Fruit fly (Drosophila melanogaster) whole organism, embryonic: ENCODE results near the gene lectin-30A.

ENCODE experiments used
- Adf1 ChIP-seq: fragments of 200-800 bp; sonication (Bioruptor generic); IDR thresholded peaks from 2 replicates; pipeline ENCODE4 v1.3.6; 2022; ENCODE audit warnings: missing biosample characterization, missing genetic modification characterization
- CG1024 ChIP-seq: fragments of 200-800 bp; sonication (Bioruptor generic); IDR thresholded peaks from 2 replicates; pipeline ENCODE4 v1.3.6; 2022; ENCODE audit warnings: missing biosample characterization, missing genetic modification characterization
- CG10462 ChIP-seq: fragments of 200-800 bp; sonication (Bioruptor generic); optimal IDR thresholded peaks from 2 replicates; lab custom pipeline; 2016; ENCODE audit warnings: missing biosample characterization, missing genetic modification characterization
- CG10543 ChIP-seq: fragments of 200-800 bp; sonication (Bioruptor generic); optimal IDR thresholded peaks from 3 replicates; lab custom pipeline; 2017; ENCODE audit warnings: missing biosample characterization, mild to moderate bottlenecking, missing genetic modification characterization, moderate library complexity
- CG10565 ChIP-seq: fragments of 200-800 bp; sonication (Bioruptor generic); optimal IDR thresholded peaks from 3 replicates; lab custom pipeline; 2016; ENCODE audit warnings: missing biosample characterization, mild to moderate bottlenecking, missing genetic modification characterization
- CG12104 ChIP-seq: fragments of 200-800 bp; sonication (Bioruptor generic); optimal IDR thresholded peaks from 3 replicates; lab custom pipeline; 2016; ENCODE audit warnings: missing biosample characterization, missing genetic modification characterization
- CG12391 ChIP-seq: fragments of 200-800 bp; sonication (Bioruptor generic); optimal IDR thresholded peaks from 3 replicates; lab custom pipeline; 2018; ENCODE audit warnings: missing biosample characterization, mild to moderate bottlenecking, missing genetic modification characterization, moderate library complexity
- CG14667 ChIP-seq: fragments of 200-800 bp; sonication (Bioruptor generic); IDR thresholded peaks from 2 replicates; pipeline ENCODE4 v1.3.6; 2022; ENCODE audit warnings: missing biosample characterization, missing genetic modification characterization
- CG15011 ChIP-seq: fragments of 200-800 bp; sonication (Bioruptor generic); optimal IDR thresholded peaks from 3 replicates; lab custom pipeline; 2018; ENCODE audit warnings: missing biosample characterization, mild to moderate bottlenecking, missing genetic modification characterization
- CG1529 ChIP-seq: fragments of 200-800 bp; sonication (Bioruptor generic); optimal IDR thresholded peaks from 3 replicates; lab custom pipeline; 2018; ENCODE audit warnings: missing biosample characterization, missing genetic modification characterization
- CG18011 ChIP-seq: fragments of 200-800 bp; sonication (Bioruptor generic); optimal IDR thresholded peaks from 2 replicates; lab custom pipeline; 2017; ENCODE audit warnings: missing biosample characterization, missing genetic modification characterization, mild to moderate bottlenecking, moderate library complexity, missing genotype
- CG2116 ChIP-seq: fragments of 200-800 bp; sonication (Bioruptor generic); optimal IDR thresholded peaks from 3 replicates; lab custom pipeline; 2018; ENCODE audit warnings: missing biosample characterization, mild to moderate bottlenecking, missing genetic modification characterization
- CG32772 ChIP-seq: fragments of 200-800 bp; sonication (Bioruptor generic); IDR thresholded peaks from 2 replicates; pipeline ENCODE4 v1.3.6; 2022; ENCODE audit warnings: missing biosample characterization, missing genetic modification characterization
- CG3281 ChIP-seq: fragments of 200-800 bp; sonication (Bioruptor generic); optimal IDR thresholded peaks from 3 replicates; lab custom pipeline; 2017; ENCODE audit warnings: missing biosample characterization, mild to moderate bottlenecking, missing genetic modification characterization
- CG3995 ChIP-seq: fragments of 200-800 bp; sonication (Bioruptor generic); optimal IDR thresholded peaks from 3 replicates; lab custom pipeline; 2016; ENCODE audit warnings: missing biosample characterization, missing genetic modification characterization
- CG42726 ChIP-seq: fragments of 200-800 bp; sonication (Bioruptor generic); IDR thresholded peaks from 2 replicates; pipeline ENCODE4 v1.3.6; 2022; ENCODE audit warnings: missing biosample characterization, missing genetic modification characterization; ENCODE audit not compliant: partially characterized antibody
- CG6654 ChIP-seq: fragments of 200-800 bp; sonication (Bioruptor generic); optimal IDR thresholded peaks from 2 replicates; lab custom pipeline; 2017; ENCODE audit warnings: missing biosample characterization, mild to moderate bottlenecking, missing genetic modification characterization
- CG7357 ChIP-seq: fragments of 200-800 bp; sonication (Bioruptor generic); IDR thresholded peaks from 3 replicates; pipeline ENCODE4 v1.3.6; 2022; ENCODE audit warnings: missing biosample characterization, missing genetic modification characterization
- CG8924 ChIP-seq: fragments of 200-800 bp; optimal IDR thresholded peaks from 3 replicates; lab custom pipeline; 2019; ENCODE audit warnings: missing biosample characterization, mild to moderate bottlenecking, missing genetic modification characterization, moderate library complexity
- CG9215 ChIP-seq: fragments of 200-800 bp; sonication (Bioruptor generic); IDR thresholded peaks from 2 replicates; pipeline ENCODE4 v1.3.6; 2022; ENCODE audit warnings: missing biosample characterization, missing genetic modification characterization
- CG9817 ChIP-seq: fragments of 200-800 bp; sonication (Bioruptor generic); optimal IDR thresholded peaks from 2 replicates; lab custom pipeline; 2018; ENCODE audit warnings: missing biosample characterization, mild to moderate bottlenecking, missing genetic modification characterization, moderate library complexity
- CrebB ChIP-seq: fragments of 200-800 bp; sonication (Bioruptor generic); optimal IDR thresholded peaks from 3 replicates; lab custom pipeline; 2018; ENCODE audit warnings: missing biosample characterization, mild to moderate bottlenecking, missing genetic modification characterization
- D19A ChIP-seq: fragments of 200-800 bp; optimal IDR thresholded peaks from 3 replicates; lab custom pipeline; 2019; ENCODE audit warnings: missing biosample characterization, mild to moderate bottlenecking, missing genetic modification characterization, moderate library complexity
- Dad ChIP-seq: fragments of 200-800 bp; sonication (Bioruptor generic); optimal IDR thresholded peaks from 3 replicates; lab custom pipeline; 2016; ENCODE audit warnings: missing biosample characterization, missing genetic modification characterization
- Deaf1 ChIP-seq: fragments of 200-800 bp; optimal IDR thresholded peaks from 3 replicates; lab custom pipeline; 2019; ENCODE audit warnings: missing biosample characterization, mild to moderate bottlenecking, missing genetic modification characterization, moderate library complexity
- Dek ChIP-seq: fragments of 200-800 bp; sonication (Bioruptor generic); optimal IDR thresholded peaks from 3 replicates; lab custom pipeline; 2019; ENCODE audit warnings: missing biosample characterization, mild to moderate bottlenecking, missing genetic modification characterization, moderate library complexity
- Doc2 ChIP-seq: fragments of 200-800 bp; sonication (Bioruptor generic); IDR thresholded peaks from 2 replicates; pipeline ENCODE4 v1.3.6; 2022; ENCODE audit warnings: missing biosample characterization, missing genetic modification characterization
- Doc3 ChIP-seq: fragments of 200-800 bp; sonication (Bioruptor generic); IDR thresholded peaks from 3 replicates; pipeline ENCODE4 v1.3.6; 2022; ENCODE audit warnings: missing biosample characterization, missing genetic modification characterization; ENCODE audit not compliant: partially characterized antibody
- HHEX ChIP-seq: fragments of 200-800 bp; sonication (Bioruptor generic); optimal IDR thresholded peaks from 3 replicates; lab custom pipeline; 2017; ENCODE audit warnings: missing biosample characterization, mild to moderate bottlenecking, missing genetic modification characterization, missing genetic modification reagents
- HmgZ ChIP-seq: fragments of 200-800 bp; sonication (Bioruptor generic); optimal IDR thresholded peaks from 2 replicates; lab custom pipeline; 2018; ENCODE audit warnings: missing biosample characterization, mild to moderate bottlenecking, missing genetic modification characterization
- Hmx ChIP-seq: fragments of 200-800 bp; sonication (Bioruptor generic); optimal IDR thresholded peaks from 2 replicates; lab custom pipeline; 2016; ENCODE audit warnings: missing biosample characterization, missing genetic modification characterization
- Hr51 ChIP-seq, 2 experiments: fragments of 200-800 bp; sonication (Bioruptor generic); optimal IDR thresholded peaks; 2 replicates in 1 of 2; 3 replicates in 1 of 2; lab custom pipeline; 2016 to 2018; ENCODE audit warnings: missing biosample characterization in 2 of 2, missing genetic modification characterization in 2 of 2, mild to moderate bottlenecking in 1 of 2, moderate library complexity in 1 of 2
- Nf-YC ChIP-seq: fragments of 200-800 bp; optimal IDR thresholded peaks from 3 replicates; lab custom pipeline; 2019; ENCODE audit warnings: missing biosample characterization, mild to moderate bottlenecking, missing genetic modification characterization, moderate library complexity
- Optix ChIP-seq: fragments of 200-800 bp; sonication (Bioruptor generic); IDR thresholded peaks from 3 replicates; pipeline ENCODE4 v1.3.6; 2022; ENCODE audit warnings: missing biosample characterization, missing genetic modification characterization
- Ravus ChIP-seq: fragments of 200-800 bp; sonication (Bioruptor generic); IDR thresholded peaks from 2 replicates; pipeline ENCODE4 v1.3.6; 2022; ENCODE audit warnings: missing biosample characterization, missing genetic modification characterization
- crol ChIP-seq: fragments of 200-800 bp; sonication (Bioruptor generic); IDR thresholded peaks from 2 replicates; pipeline ENCODE4 v1.3.6; 2022; ENCODE audit warnings: missing biosample characterization, missing genetic modification characterization
- dmrt11E ChIP-seq: fragments of 200-800 bp; sonication (Bioruptor generic); optimal IDR thresholded peaks from 3 replicates; lab custom pipeline; 2018; ENCODE audit warnings: missing biosample characterization, mild to moderate bottlenecking, missing genetic modification characterization, moderate library complexity
- gcm2 ChIP-seq: fragments of 200-800 bp; sonication (Bioruptor generic); optimal IDR thresholded peaks from 2 replicates; lab custom pipeline; 2016; ENCODE audit warnings: missing biosample characterization, missing genetic modification characterization
- hth ChIP-seq: fragments of >200 bp; optimal IDR thresholded peaks from 2 replicates; lab custom pipeline; 2017; ENCODE audit warnings: inconsistent platforms
- nerfin-1 ChIP-seq: fragments of 200-800 bp; sonication (Bioruptor generic); optimal IDR thresholded peaks from 3 replicates; lab custom pipeline; 2019; ENCODE audit warnings: missing biosample characterization, mild to moderate bottlenecking, missing genetic modification characterization, moderate library complexity
- nerfin-2 ChIP-seq: fragments of 200-800 bp; sonication (Bioruptor generic); IDR thresholded peaks from 2 replicates; pipeline ENCODE4 v1.3.6; 2022; ENCODE audit warnings: missing biosample characterization, missing genetic modification characterization; ENCODE audit not compliant: partially characterized antibody
- org-1 ChIP-seq: fragments of 200-800 bp; sonication (Bioruptor generic); optimal IDR thresholded peaks from 2 replicates; lab custom pipeline; 2017; ENCODE audit warnings: missing biosample characterization, missing genetic modification characterization
- sens-2 ChIP-seq: fragments of 200-800 bp; sonication (Bioruptor generic); IDR thresholded peaks from 2 replicates; pipeline ENCODE4 v1.3.6; 2022; ENCODE audit warnings: missing biosample characterization, missing genetic modification characterization
- shn ChIP-seq: fragments of 200-800 bp; sonication (Bioruptor generic); optimal IDR thresholded peaks from 3 replicates; lab custom pipeline; 2016; ENCODE audit warnings: missing biosample characterization, missing genetic modification characterization
- slou ChIP-seq: fragments of 200-800 bp; sonication (Bioruptor generic); optimal IDR thresholded peaks from 3 replicates; lab custom pipeline; 2016; ENCODE audit warnings: missing biosample characterization, missing genetic modification characterization
- slp2 ChIP-seq: fragments of 200-800 bp; sonication (Bioruptor generic); optimal IDR thresholded peaks from 2 replicates; lab custom pipeline; 2016; ENCODE audit warnings: missing biosample characterization, missing genetic modification characterization
- tgo ChIP-seq: fragments of 200-800 bp; sonication (Bioruptor generic); IDR thresholded peaks from 3 replicates; pipeline ENCODE4 v1.3.6; 2022; ENCODE audit warnings: missing biosample characterization, missing genetic modification characterization
- tio ChIP-seq: fragments of 200-800 bp; sonication (Bioruptor generic); optimal IDR thresholded peaks from 2 replicates; lab custom pipeline; 2017; ENCODE audit warnings: missing biosample characterization, missing genetic modification characterization, inconsistent platforms
- trem ChIP-seq: fragments of 200-800 bp; optimal IDR thresholded peaks from 3 replicates; lab custom pipeline; 2019; ENCODE audit warnings: missing biosample characterization, mild to moderate bottlenecking, missing genetic modification characterization, moderate library complexity
- unc-4 ChIP-seq: fragments of 200-800 bp; sonication (Bioruptor generic); IDR thresholded peaks from 2 replicates; pipeline ENCODE4 v1.3.6; 2022; ENCODE audit warnings: missing biosample characterization, missing genetic modification characterization; ENCODE audit not compliant: partially characterized antibody
- wdn ChIP-seq: fragments of 200-800 bp; sonication (Bioruptor generic); IDR thresholded peaks from 2 replicates; pipeline ENCODE4 v1.3.6; 2022; ENCODE audit warnings: missing biosample characterization, missing genetic modification characterization
- zfh1 ChIP-seq: fragments of 200-800 bp; sonication (Bioruptor generic); IDR thresholded peaks from 3 replicates; pipeline ENCODE4 v1.3.6; 2022; ENCODE audit warnings: missing biosample characterization, missing genetic modification characterization

The lectin-30A gene

dm6 chr2L:9205133-9205615, 49.5 kb downstream of the lectin-30A start (continued):
- TF ChIP-seq CG9817 (tag; lab: Kevin White, UChicago) (no peak), Adf1 (peak; percentile 76; the same call in 1 of the 2 replicates), nerfin-2 (GFP tag; lab: Robert Waterston, UW) (no peak), hth (lab: Kevin White, UChicago) (no peak), HHEX (GFP tag; lab: Kevin White, UChicago) (no peak), org-1 (GFP tag; lab: Kevin White, UChicago) (no peak), wdn (GFP tag; lab: Robert Waterston, UW) (no peak; the same call in 1 of the 2 replicates), dmrt11E (tag; lab: Kevin White, UChicago) (no peak), CG1024 (GFP tag; lab: Robert Waterston, UW) (no peak), CG8924 (tag; lab: Kevin White, UChicago) (no peak), CG10565 (GFP tag; lab: Kevin White, UChicago) (no peak), Hr51 (GFP tag; optimal IDR thresholded peaks at IDR 0.05; lab: Kevin White, UChicago) (no peak), shn (GFP tag; lab: Kevin White, UChicago) (no peak), Deaf1 (tag; lab: Kevin White, UChicago) (peak; percentile 29), slp2 (GFP tag; lab: Kevin White, UChicago) (no peak), CG6654 (GFP tag; lab: Kevin White, UChicago) (no peak), sens-2 (peak; percentile 24; the same call in 1 of the 2 replicates), gcm2 (GFP tag; lab: Kevin White, UChicago) (no peak), Dek (no peak), crol (GFP tag; lab: Robert Waterston, UW) (no peak), HmgZ (tag; lab: Kevin White, UChicago) (peak; percentile 64), Dad (GFP tag; lab: Kevin White, UChicago) (no peak), CG2116 (no peak), CG12391 (tag; lab: Kevin White, UChicago) (no peak), slou (no peak), Doc2 (no peak), Optix (no peak; the same call in 2 of the 3 replicates), tio (GFP tag; lab: Kevin White, UChicago) (no peak), zfh1 (GFP tag; lab: Robert Waterston, UW) (no peak; the same call in 2 of the 3 replicates), Ravus (GFP tag; lab: Robert Waterston, UW) (no peak), CrebB (peak; percentile 76), unc-4 (GFP tag; lab: Robert Waterston, UW) (no peak), CG12104 (GFP tag; lab: Kevin White, UChicago) (no peak), CG10462 (GFP tag; lab: Kevin White, UChicago) (no peak), CG1529 (GFP tag; lab: Kevin White, UChicago) (no peak), CG32772 (no peak), trem (tag; lab: Kevin White, UChicago) (no peak), Nf-YC (tag; lab: Kevin White, UChicago) (peak; percentile 13), CG14667 (GFP tag; lab: Robert Waterston, UW) (no peak), CG3995 (GFP tag; lab: Kevin White, UChicago) (no peak), CG9215 (GFP tag; lab: Robert Waterston, UW) (no peak), nerfin-1 (tag; lab: Kevin White, UChicago) (peak; percentile 15), CG15011 (GFP tag; lab: Kevin White, UChicago) (no peak), Doc3 (no peak), tgo (GFP tag; lab: Robert Waterston, UW) (no peak), CG10543 (GFP tag; lab: Kevin White, UChicago) (no peak), D19A (tag; lab: Kevin White, UChicago) (no peak), CG42726 (GFP tag; lab: Robert Waterston, UW) (no peak), CG3281 (peak; percentile 32), CG7357 (GFP tag; lab: Robert Waterston, UW) (no peak), Hmx (no peak), CG18011 (no peak)
